Worm (Caenorhabditis elegans): ENCODE results near the gene F48G7.10.

F48G7.10 gene

ce11 chrV:628527-628926 lies 6.2 kb downstream of the F48G7.10 start, which contains the start of gene F48G7.9:
F48G7.9 (minus strand) TSS chrV:628627.
- no peak for TF ChIP-seq Y55F3AM.14 (GFP tag; optimal IDR thresholded peaks at IDR 0.05)
- TF ChIP-seq ceh-16 (tag; optimal IDR thresholded peaks at IDR 0.05), result no peak
- no peak for TF ChIP-seq mbf-1 (tag; optimal IDR thresholded peaks at IDR 0.05)
- no peak for TF ChIP-seq snpc-4 (tag; optimal IDR thresholded peaks at IDR 0.05)
- TF ChIP-seq nhr-23 (tag; optimal IDR thresholded peaks at IDR 0.05), result no peak
- TF ChIP-seq elt-3 (tag; optimal IDR thresholded peaks at IDR 0.05), result no peak

ce11 chrV:627585-627984 lies 7.2 kb downstream of the F48G7.10 start, which contains the start of gene F48G7.8:
F48G7.8 (minus strand) TSS chrV:627685.
- TF ChIP-seq aly-2 (tag; optimal IDR thresholded peaks at IDR 0.05), result no peak
- no peak for TF ChIP-seq ztf-4 (tag; optimal IDR thresholded peaks at IDR 0.05)

DNA sequence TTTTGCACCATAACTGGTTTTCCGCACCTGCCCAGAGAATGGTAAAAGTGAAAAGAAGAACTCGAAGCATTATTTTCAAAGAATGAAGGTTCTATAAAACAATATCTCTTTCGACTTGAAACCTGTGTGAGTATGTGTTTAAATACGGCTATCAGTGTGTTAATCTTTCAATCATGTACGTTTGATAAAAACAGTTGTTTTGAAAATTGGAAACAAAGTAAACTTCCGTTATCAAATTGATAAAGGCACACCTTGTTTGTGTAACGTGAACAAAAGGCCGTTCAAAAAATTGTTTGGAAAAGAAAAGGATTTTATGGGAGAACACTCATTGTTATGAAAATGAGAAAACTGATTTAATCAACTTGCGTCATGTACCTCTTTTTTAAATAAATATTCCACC lies 8.4 kb downstream of the F48G7.10 start, which contains the start of gene F48G7.7:
TSS of gene F48G7.7 (minus strand) at position 101 of the 400 bp plus-strand sequence.
- TF ChIP-seq nhr-21 (tag; optimal IDR thresholded peaks at IDR 0.05) (no peak), ceh-82 (tag; optimal IDR thresholded peaks at IDR 0.05) (no peak), egl-27 (tag; optimal IDR thresholded peaks at IDR 0.05) (no peak), zag-1 (tag; optimal IDR thresholded peaks at IDR 0.05) (no peak), gmeb-1 (tag; optimal IDR thresholded peaks at IDR 0.05) (no peak), ztf-11 (tag; optimal IDR thresholded peaks at IDR 0.05) (no peak), ztf-1 (GFP tag; conservative IDR thresholded peaks at IDR 0.05) (no peak), mbf-1 (tag; optimal IDR thresholded peaks at IDR 0.05) (no peak), sem-4 (tag; optimal IDR thresholded peaks at IDR 0.05) (no peak), mab-5 (tag; optimal IDR thresholded peaks at IDR 0.05) (no peak), alr-1 (tag; optimal IDR thresholded peaks at IDR 0.05) (no peak)

DNA sequence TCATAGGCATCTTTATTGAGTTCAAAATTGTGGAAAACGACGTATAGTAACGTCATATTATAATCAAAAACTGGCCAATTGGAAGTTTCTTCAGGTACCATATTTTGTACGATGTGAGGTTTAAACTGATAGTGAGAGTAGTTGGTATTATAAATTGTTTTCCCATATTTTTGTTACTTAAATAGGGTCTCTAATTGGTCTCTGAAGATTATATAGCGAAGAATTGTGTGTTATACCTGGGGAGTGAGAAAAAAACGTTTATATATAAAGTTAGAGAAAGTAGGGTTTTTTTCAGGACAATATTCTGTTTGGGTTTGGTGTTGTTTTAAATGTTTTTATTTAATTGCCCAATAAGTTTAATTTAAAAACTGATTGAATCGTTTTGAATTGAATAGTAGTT lies 9.8 kb downstream of the F48G7.10 start, which contains the start of gene srt-17:
TSS of gene srt-17 (minus strand) at position 101 of the 400 bp plus-strand sequence.
- TF ChIP-seq ceh-16 (tag; optimal IDR thresholded peaks at IDR 0.05) (no peak), sem-4 (tag; optimal IDR thresholded peaks at IDR 0.05) (no peak), F13H6.1 (tag; optimal IDR thresholded peaks at IDR 0.05) (no peak), nhr-10 (tag; optimal IDR thresholded peaks at IDR 0.05) (no peak), snpc-4 (tag; optimal IDR thresholded peaks at IDR 0.05) (no peak), C34F6.9 (tag; optimal IDR thresholded peaks at IDR 0.05) (no peak), lin-11 (tag; optimal IDR thresholded peaks at IDR 0.05) (no peak), sma-9 (GFP tag; optimal IDR thresholded peaks at IDR 0.05) (no peak), sma-9 (tag; optimal IDR thresholded peaks at IDR 0.05) (no peak), ZK546.5 (tag; optimal IDR thresholded peaks at IDR 0.05) (no peak), mab-5 (tag; optimal IDR thresholded peaks at IDR 0.05) (no peak), zag-1 (tag; optimal IDR thresholded peaks at IDR 0.05) (no peak), skn-1 (tag; optimal IDR thresholded peaks at IDR 0.05) (no peak), egl-27 (tag; optimal IDR thresholded peaks at IDR 0.05) (no peak), nhr-6 (tag; optimal IDR thresholded peaks at IDR 0.05) (no peak)

DNA sequence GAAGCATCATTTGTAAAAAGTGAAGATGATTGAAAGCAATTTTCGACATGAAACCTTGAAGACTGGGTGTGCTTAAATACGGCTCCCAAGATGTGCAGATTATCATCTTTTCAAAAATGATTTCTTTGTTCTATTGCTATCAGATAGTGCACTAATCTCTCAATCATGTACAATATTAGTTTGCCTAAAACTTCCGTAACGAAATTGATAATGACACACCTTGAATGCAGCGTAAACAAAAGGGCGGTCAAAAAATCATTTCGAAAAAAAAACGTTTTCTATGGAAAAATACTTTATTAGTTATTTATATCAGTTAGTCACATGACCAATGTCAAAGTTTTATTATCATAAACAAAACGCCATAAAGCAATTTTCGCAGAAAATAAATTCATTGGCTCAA lies 11.9 kb downstream of the F48G7.10 start, which contains the start of gene F48G7.5:
TSS of gene F48G7.5 (minus strand) at position 34 of the 400 bp plus-strand sequence.
- no peak for TF ChIP-seq R02D3.7 (tag; optimal IDR thresholded peaks at IDR 0.05)
- no peak for TF ChIP-seq zag-1 (tag; optimal IDR thresholded peaks at IDR 0.05)
- TF ChIP-seq nhr-10 (tag; optimal IDR thresholded peaks at IDR 0.05), result no peak
- TF ChIP-seq lin-13 (GFP tag; optimal IDR thresholded peaks at IDR 0.05), result no peak
- no peak for TF ChIP-seq mbf-1 (tag; optimal IDR thresholded peaks at IDR 0.05)
- no peak for TF ChIP-seq ceh-82 (tag; optimal IDR thresholded peaks at IDR 0.05)
- TF ChIP-seq fos-1 (tag; optimal IDR thresholded peaks at IDR 0.05), result no peak
- no peak for TF ChIP-seq nhr-237 (tag; optimal IDR thresholded peaks at IDR 0.05)
- no peak for TF ChIP-seq ztf-1 (GFP tag; conservative IDR thresholded peaks at IDR 0.05)
- TF ChIP-seq nhr-23 (tag; optimal IDR thresholded peaks at IDR 0.05), result no peak
- TF ChIP-seq elt-3 (tag; optimal IDR thresholded peaks at IDR 0.05), result no peak
- TF ChIP-seq nhr-25 (tag; optimal IDR thresholded peaks at IDR 0.05), result no peak
- TF ChIP-seq ztf-11 (tag; optimal IDR thresholded peaks at IDR 0.05), result no peak
- TF ChIP-seq sma-9 (GFP tag; optimal IDR thresholded peaks at IDR 0.05), result no peak
- no peak for TF ChIP-seq sma-9 (tag; optimal IDR thresholded peaks at IDR 0.05)
- TF ChIP-seq ztf-4 (tag; optimal IDR thresholded peaks at IDR 0.05), result no peak
- TF ChIP-seq ceh-16 (tag; optimal IDR thresholded peaks at IDR 0.05), result no peak

ce11 chrV:620987-621386 lies 13.8 kb downstream of the F48G7.10 start:
- TF ChIP-seq snpc-4 (tag; optimal IDR thresholded peaks at IDR 0.05), result no peak
- no peak for TF ChIP-seq ZK546.5 (tag; optimal IDR thresholded peaks at IDR 0.05)
- TF ChIP-seq nhr-237 (tag; optimal IDR thresholded peaks at IDR 0.05), result no peak
- TF ChIP-seq nhr-6 (tag; optimal IDR thresholded peaks at IDR 0.05), result no peak
- no peak for TF ChIP-seq dmd-4 (tag; optimal IDR thresholded peaks at IDR 0.05)
- no peak for TF ChIP-seq unc-39 (tag; optimal IDR thresholded peaks at IDR 0.05)
- TF ChIP-seq gmeb-1 (tag; optimal IDR thresholded peaks at IDR 0.05), result no peak

Data from whole organism, L2 larva.